Fruit fly (Drosophila melanogaster) whole organism, embryonic: Measurements from ENCODE around the gene Agpat1.

Source experiments
- Adf1 ChIP-seq: fragments of 200-800 bp; sonication (Bioruptor generic); IDR thresholded peaks from 2 replicates; pipeline ENCODE4 v1.3.6; 2022; ENCODE audit warnings: missing biosample characterization, missing genetic modification characterization
- B-H2 ChIP-seq: fragments of 200-800 bp; sonication (Bioruptor generic); optimal IDR thresholded peaks from 2 replicates; lab custom pipeline; 2018; ENCODE audit warnings: missing biosample characterization, mild to moderate bottlenecking, missing genetic modification characterization
- Blimp-1 ChIP-seq: fragments of 200-800 bp; sonication (Bioruptor generic); optimal IDR thresholded peaks from 3 replicates; lab custom pipeline; 2018; ENCODE audit warnings: missing biosample characterization, missing genetic modification characterization, mild to moderate bottlenecking, moderate library complexity, missing genetic modification reagents
- CG1024 ChIP-seq: fragments of 200-800 bp; sonication (Bioruptor generic); IDR thresholded peaks from 2 replicates; pipeline ENCODE4 v1.3.6; 2022; ENCODE audit warnings: missing biosample characterization, missing genetic modification characterization
- CG10431 ChIP-seq: fragments of 200-800 bp; sonication (Bioruptor generic); optimal IDR thresholded peaks from 3 replicates; lab custom pipeline; 2018; ENCODE audit warnings: missing biosample characterization, mild to moderate bottlenecking, missing genetic modification characterization
- CG12104 ChIP-seq: fragments of 200-800 bp; sonication (Bioruptor generic); optimal IDR thresholded peaks from 3 replicates; lab custom pipeline; 2016; ENCODE audit warnings: missing biosample characterization, missing genetic modification characterization
- CG12299 ChIP-seq: fragments of 200-800 bp; sonication (Bioruptor generic); optimal IDR thresholded peaks from 2 replicates; lab custom pipeline; 2018; ENCODE audit warnings: missing biosample characterization, mild to moderate bottlenecking, missing genetic modification characterization
- CG13287 ChIP-seq: fragments of 200-800 bp; sonication (Bioruptor generic); IDR thresholded peaks from 2 replicates; pipeline ENCODE4 v1.3.6; 2022; ENCODE audit warnings: missing biosample characterization, missing genetic modification characterization; ENCODE audit not compliant: partially characterized antibody
- CG1529 ChIP-seq: fragments of 200-800 bp; sonication (Bioruptor generic); optimal IDR thresholded peaks from 3 replicates; lab custom pipeline; 2018; ENCODE audit warnings: missing biosample characterization, missing genetic modification characterization
- CG16813 ChIP-seq: fragments of 200-800 bp; sonication (Bioruptor generic); IDR thresholded peaks from 3 replicates; pipeline ENCODE4 v1.3.6; 2022; ENCODE audit warnings: missing biosample characterization, missing genetic modification characterization; ENCODE audit not compliant: partially characterized antibody
- CG17328 ChIP-seq: fragments of 200-800 bp; sonication (Bioruptor generic); IDR thresholded peaks from 2 replicates; pipeline ENCODE4 v1.3.6; 2022; ENCODE audit warnings: missing biosample characterization, missing genetic modification characterization
- CG17802 ChIP-seq: fragments of 200-800 bp; sonication (Bioruptor generic); optimal IDR thresholded peaks from 2 replicates; lab custom pipeline; 2018; ENCODE audit warnings: missing biosample characterization, mild to moderate bottlenecking, missing genetic modification characterization, moderate library complexity
- CG2116 ChIP-seq: fragments of 200-800 bp; sonication (Bioruptor generic); optimal IDR thresholded peaks from 3 replicates; lab custom pipeline; 2018; ENCODE audit warnings: missing biosample characterization, mild to moderate bottlenecking, missing genetic modification characterization
- CG30403 ChIP-seq: fragments of 200-800 bp; sonication (Bioruptor generic); optimal IDR thresholded peaks from 3 replicates; lab custom pipeline; 2016; ENCODE audit warnings: missing biosample characterization, missing genetic modification characterization
- CG31365 ChIP-seq: fragments of 200-800 bp; sonication (Bioruptor generic); optimal IDR thresholded peaks from 2 replicates; lab custom pipeline; 2018; ENCODE audit warnings: missing biosample characterization, mild to moderate bottlenecking, missing genetic modification characterization
- CG33213 ChIP-seq: fragments of 200-800 bp; sonication (Bioruptor generic); optimal IDR thresholded peaks from 3 replicates; lab custom pipeline; 2016; ENCODE audit warnings: missing biosample characterization, missing genetic modification characterization
- CG33557 ChIP-seq: fragments of 200-800 bp; sonication (Bioruptor generic); optimal IDR thresholded peaks from 2 replicates; lab custom pipeline; 2019; ENCODE audit warnings: missing biosample characterization, mild to moderate bottlenecking, missing genetic modification characterization, moderate library complexity
- CG4617 ChIP-seq: fragments of 200-800 bp; sonication (Bioruptor generic); optimal IDR thresholded peaks from 3 replicates; lab custom pipeline; 2016; ENCODE audit warnings: missing biosample characterization, missing genetic modification characterization, borderline replicate concordance
- CG7963 ChIP-seq: fragments of 200-800 bp; sonication (Bioruptor generic); IDR thresholded peaks from 3 replicates; pipeline ENCODE4 v1.3.6; 2022; ENCODE audit warnings: missing biosample characterization, missing genetic modification characterization; ENCODE audit not compliant: partially characterized antibody
- CG8388 ChIP-seq: fragments of 200-800 bp; sonication (Bioruptor generic); optimal IDR thresholded peaks from 2 replicates; lab custom pipeline; 2019; ENCODE audit warnings: missing biosample characterization, mild to moderate bottlenecking, missing genetic modification characterization, moderate library complexity
- Dip2 ChIP-seq: fragments of 200-800 bp; sonication (Bioruptor generic); IDR thresholded peaks from 2 replicates; pipeline ENCODE4 v1.3.6; 2022; ENCODE audit warnings: missing biosample characterization, missing genetic modification characterization
- Doc2 ChIP-seq: fragments of 200-800 bp; sonication (Bioruptor generic); IDR thresholded peaks from 2 replicates; pipeline ENCODE4 v1.3.6; 2022; ENCODE audit warnings: missing biosample characterization, missing genetic modification characterization
- Ets65A ChIP-seq: fragments of 200-800 bp; sonication (Bioruptor generic); peaks from one replicate; lab custom pipeline; 2016; ENCODE audit warnings: missing biosample characterization, missing genetic modification characterization
- H15 ChIP-seq: fragments of 200-800 bp; sonication (Bioruptor generic); IDR thresholded peaks from 3 replicates; pipeline ENCODE4 v1.3.6; 2022; ENCODE audit warnings: missing biosample characterization, missing genetic modification characterization
- H2.0 ChIP-seq: fragments of 200-800 bp; sonication (Bioruptor generic); IDR thresholded peaks from 2 replicates; pipeline ENCODE4 v1.3.6; 2022; ENCODE audit warnings: missing biosample characterization, missing genetic modification characterization
- HHEX ChIP-seq: fragments of 200-800 bp; sonication (Bioruptor generic); optimal IDR thresholded peaks from 3 replicates; lab custom pipeline; 2017; ENCODE audit warnings: missing biosample characterization, mild to moderate bottlenecking, missing genetic modification characterization, missing genetic modification reagents
- Hr78 ChIP-seq, 2 experiments: fragments of 200-800 bp in 1 of 2; fragments of >200 bp in 1 of 2; sonication (Bioruptor generic) in 1 of 2; optimal IDR thresholded peaks; 2 replicates each; lab custom pipeline; 2017 to 2019; ENCODE audit warnings: missing biosample characterization in 2 of 2, missing genetic modification characterization in 2 of 2, mild to moderate bottlenecking in 1 of 2, moderate library complexity in 1 of 2
- Nf-YC ChIP-seq: fragments of 200-800 bp; optimal IDR thresholded peaks from 3 replicates; lab custom pipeline; 2019; ENCODE audit warnings: missing biosample characterization, mild to moderate bottlenecking, missing genetic modification characterization, moderate library complexity
- Ptx1 ChIP-seq: fragments of 200-800 bp; sonication (Bioruptor generic); IDR thresholded peaks from 2 replicates; pipeline ENCODE4 v1.3.6; 2022; ENCODE audit warnings: missing biosample characterization, missing genetic modification characterization
- Sox100B ChIP-seq: fragments of 200-800 bp; sonication (Bioruptor generic); optimal IDR thresholded peaks from 3 replicates; lab custom pipeline; 2018; ENCODE audit warnings: missing biosample characterization, mild to moderate bottlenecking, missing genetic modification characterization
- Tbp ChIP-seq: fragments of >200 bp; optimal IDR thresholded peaks from 2 replicates; lab custom pipeline; 2018; ENCODE audit warnings: missing biosample characterization, missing genetic modification characterization
- Trl ChIP-seq, 3 experiments: fragments of >200 bp in 2 of 3; fragments of 200-800 bp in 1 of 3; sonication (Bioruptor generic) in 1 of 3; optimal IDR thresholded peaks; 2 replicates in 1 of 3; 3 replicates in 2 of 3; lab custom pipeline; 2016 to 2017; ENCODE audit warnings: missing biosample characterization in 1 of 3, missing genetic modification characterization in 1 of 3
- ase ChIP-seq: fragments of 200-800 bp; sonication (Bioruptor generic); IDR thresholded peaks from 3 replicates; pipeline ENCODE4 v1.3.6; 2022; ENCODE audit warnings: missing biosample characterization, missing genetic modification characterization
- bowl ChIP-seq: fragments of 200-800 bp; sonication (Bioruptor generic); IDR thresholded peaks from 2 replicates; pipeline ENCODE4 v1.3.6; 2022; ENCODE audit warnings: missing biosample characterization, missing genetic modification characterization
- cato ChIP-seq: fragments of 200-800 bp; sonication (Bioruptor generic); optimal IDR thresholded peaks from 2 replicates; lab custom pipeline; 2016; ENCODE audit warnings: missing biosample characterization, missing genetic modification characterization, borderline replicate concordance
- caup ChIP-seq: fragments of 200-800 bp; sonication (Bioruptor generic); optimal IDR thresholded peaks from 3 replicates; lab custom pipeline; 2017; ENCODE audit warnings: missing biosample characterization, mild to moderate bottlenecking, missing genetic modification characterization, moderate library complexity; ENCODE audit not compliant: severe bottlenecking
- eve ChIP-seq, 2 experiments: fragments of >200 bp; optimal IDR thresholded peaks; 2 replicates each; lab custom pipeline; 2017; ENCODE audit warnings: missing biosample characterization in 2 of 2, missing genetic modification characterization in 2 of 2
- gro ChIP-seq: fragments of 200-800 bp; sonication (Bioruptor generic); optimal IDR thresholded peaks from 2 replicates; lab custom pipeline; 2016; ENCODE audit warnings: missing biosample characterization, missing genetic modification characterization
- otp ChIP-seq: fragments of 200-800 bp; sonication (Bioruptor generic); IDR thresholded peaks from 3 replicates; pipeline ENCODE4, ENCODE4 v1.3.6; 2022; ENCODE audit warnings: missing biosample characterization, missing genetic modification characterization
- pfk ChIP-seq: fragments of 200-800 bp; sonication (Bioruptor generic); optimal IDR thresholded peaks from 2 replicates; lab custom pipeline; 2018; ENCODE audit warnings: missing biosample characterization, mild to moderate bottlenecking, missing genetic modification characterization, moderate library complexity
- pum ChIP-seq: fragments of 200-800 bp; sonication (Bioruptor generic); optimal IDR thresholded peaks from 2 replicates; lab custom pipeline; 2016; ENCODE audit warnings: missing biosample characterization, missing genetic modification characterization
- pzg ChIP-seq: fragments of 200-800 bp; sonication (Bioruptor generic); optimal IDR thresholded peaks from 3 replicates; lab custom pipeline; 2018; ENCODE audit warnings: missing biosample characterization, mild to moderate bottlenecking, missing genetic modification characterization, moderate library complexity
- run ChIP-seq: fragments of 200-800 bp; sonication (Bioruptor generic); optimal IDR thresholded peaks from 3 replicates; lab custom pipeline; 2018; ENCODE audit warnings: missing biosample characterization, mild to moderate bottlenecking, missing genetic modification characterization
- sc ChIP-seq, 3 experiments: fragments of >200 bp in 2 of 3; fragments of 200-800 bp in 1 of 3; sonication (Bioruptor generic) in 1 of 3; optimal IDR thresholded peaks; 2 replicates in 2 of 3; 3 replicates in 1 of 3; lab custom pipeline; 2017; ENCODE audit warnings: mild to moderate bottlenecking in 1 of 3, missing biosample characterization in 1 of 3, missing genetic modification characterization in 1 of 3, missing genetic modification reagents in 1 of 3
- stwl ChIP-seq: fragments of 200-800 bp; sonication (Bioruptor generic); optimal IDR thresholded peaks from 3 replicates; lab custom pipeline; 2018; ENCODE audit warnings: missing biosample characterization, mild to moderate bottlenecking, missing genetic modification characterization, moderate library complexity
- toy ChIP-seq: fragments of 200-800 bp; sonication (Bioruptor generic); IDR thresholded peaks from 2 replicates; pipeline ENCODE4 v1.3.6; 2022; ENCODE audit warnings: missing biosample characterization, missing genetic modification characterization
- unpg ChIP-seq: fragments of 200-800 bp; sonication (Bioruptor generic); optimal IDR thresholded peaks from 3 replicates; lab custom pipeline; 2018; ENCODE audit warnings: missing biosample characterization, mild to moderate bottlenecking, missing genetic modification characterization, moderate library complexity

The Agpat1 gene

DNA sequence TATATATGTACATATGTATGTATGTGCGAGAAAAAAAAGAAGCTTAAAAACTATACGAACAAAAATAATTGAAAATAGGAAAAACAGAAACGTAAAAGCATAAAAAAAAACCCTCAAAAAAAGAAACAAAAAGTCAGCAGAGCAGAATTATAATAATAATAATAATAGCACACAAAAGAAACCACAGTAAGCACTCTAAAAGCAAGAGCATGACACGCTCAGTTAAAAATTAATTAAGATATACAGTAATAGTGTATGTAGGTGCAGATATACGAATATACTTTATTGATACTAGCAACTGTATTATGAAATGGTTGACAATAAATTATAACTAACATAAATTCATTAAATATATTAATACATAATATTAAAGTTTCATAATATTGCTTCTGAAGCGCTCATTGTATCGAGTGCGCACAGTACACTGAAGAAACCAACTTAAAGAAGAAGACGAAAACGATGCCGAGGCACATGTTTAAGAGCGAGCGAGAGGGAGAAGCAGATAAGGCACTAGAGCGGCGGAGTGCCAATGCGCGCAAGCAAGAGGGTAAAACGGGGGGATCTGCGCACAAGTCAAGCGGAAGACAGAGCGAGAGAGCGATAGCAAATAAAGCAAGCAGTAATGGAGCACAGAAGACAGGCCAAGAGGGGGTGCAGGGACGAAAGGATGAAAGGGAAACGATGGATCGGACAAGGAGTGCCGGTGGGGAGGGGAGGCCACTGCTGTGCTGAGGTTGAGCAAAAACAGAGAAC is 30.2 kb upstream of the Agpat1 start (continued):
- peak in 1 of 2 experiments; percentile 65 for TF ChIP-seq Hr78 (GFP tag; optimal IDR thresholded peaks at IDR 0.05; lab: Kevin White, UChicago)
- no peak for TF ChIP-seq CG7963 (GFP tag; lab: Robert Waterston, UW)
- TF ChIP-seq eve (GFP tag; optimal IDR thresholded peaks at IDR 0.05; lab: Kevin White, UChicago) = no peak
- peak; percentile 89 for TF ChIP-seq CG33557 (GFP tag; lab: Kevin White, UChicago)
- peak; percentile 84 for TF ChIP-seq run (tag; lab: Kevin White, UChicago)
- peak; percentile 80 for TF ChIP-seq caup (GFP tag; lab: Kevin White, UChicago)
- peak; percentile 80 for TF ChIP-seq Blimp-1 (GFP tag; lab: Kevin White, UChicago)
- TF ChIP-seq cato (GFP tag; lab: Kevin White, UChicago) = peak; percentile 49
- peak; percentile 48 for TF ChIP-seq CG17802 (tag; lab: Kevin White, UChicago)
- TF ChIP-seq Trl (optimal IDR thresholded peaks at IDR 0.05; lab: Kevin White, UChicago) = peak; percentile 23 to 47
- no peak for TF ChIP-seq Trl (GFP tag; optimal IDR thresholded peaks at IDR 0.05; lab: Kevin White, UChicago)
- peak; percentile 75; the same call in 1 of the 2 replicates for TF ChIP-seq H2.0 (GFP tag; lab: Robert Waterston, UW)
- peak; percentile 86 for TF ChIP-seq Nf-YC (tag; lab: Kevin White, UChicago)
- TF ChIP-seq pfk = peak; percentile 53
- no peak for TF ChIP-seq Dip2 (GFP tag; lab: Robert Waterston, UW)
- TF ChIP-seq CG12104 (GFP tag; lab: Kevin White, UChicago) = peak; percentile 60
- TF ChIP-seq otp = peak; percentile 67; the same call in 2 of the 3 replicates
- peak; percentile 93 for TF ChIP-seq B-H2 (GFP tag; lab: Kevin White, UChicago)
- peak; percentile 87 for TF ChIP-seq CG12299 (tag; lab: Kevin White, UChicago)
- TF ChIP-seq CG16813 (GFP tag; lab: Robert Waterston, UW) = no peak
- TF ChIP-seq Ets65A (GFP tag; lab: Kevin White, UChicago) = no peak
- TF ChIP-seq gro (GFP tag; lab: Kevin White, UChicago) = no peak
- peak; percentile 78 for TF ChIP-seq CG17328 (GFP tag; lab: Robert Waterston, UW)
- peak; percentile 81 for TF ChIP-seq H15 (GFP tag; lab: Robert Waterston, UW)
- TF ChIP-seq CG8388 (GFP tag; lab: Kevin White, UChicago) = peak; percentile 87
- TF ChIP-seq Adf1 (GFP tag; lab: Robert Waterston, UW) = peak; percentile 84; the same call in 1 of the 2 replicates
- no peak for TF ChIP-seq pzg (GFP tag; lab: Kevin White, UChicago)
- peak; percentile 80 for TF ChIP-seq CG30403
- no peak; the same call in 1 of the 2 replicates for TF ChIP-seq Doc2 (GFP tag; lab: Robert Waterston, UW)
- TF ChIP-seq CG33213 = no peak
- peak; percentile 55; the same call in 1 of the 2 replicates for TF ChIP-seq CG1024
- TF ChIP-seq ase (GFP tag; lab: Robert Waterston, UW) = peak; percentile 80
- peak; percentile 55; the same call in 1 of the 2 replicates for TF ChIP-seq toy (GFP tag; lab: Robert Waterston, UW)
- peak; percentile 21 for TF ChIP-seq CG4617
- TF ChIP-seq unpg (GFP tag; lab: Kevin White, UChicago) = peak; percentile 90
- TF ChIP-seq pum (GFP tag; lab: Kevin White, UChicago) = no peak
- TF ChIP-seq HHEX (GFP tag; lab: Kevin White, UChicago) = peak; percentile 88
- no peak for TF ChIP-seq CG13287 (GFP tag; lab: Robert Waterston, UW)
- TF ChIP-seq stwl = no peak
- peak; percentile 63 for TF ChIP-seq CG10431 (GFP tag; lab: Kevin White, UChicago)
- peak; percentile 92 for TF ChIP-seq Sox100B (GFP tag; lab: Kevin White, UChicago)
- TF ChIP-seq sc (optimal IDR thresholded peaks at IDR 0.05; lab: Kevin White, UChicago) = no peak
- TF ChIP-seq sc (GFP tag; optimal IDR thresholded peaks at IDR 0.05; lab: Kevin White, UChicago) = peak; percentile 56
- TF ChIP-seq Ptx1 = peak; percentile 93
- no peak for TF ChIP-seq Tbp (GFP tag; lab: Kevin White, UChicago)
- TF ChIP-seq CG31365 (tag; lab: Kevin White, UChicago) = no peak
- peak; percentile 42 for TF ChIP-seq CG2116 (GFP tag; lab: Kevin White, UChicago)
- peak; percentile 55; the same call in 1 of the 2 replicates for TF ChIP-seq bowl
- TF ChIP-seq CG1529 = peak; percentile 43
